Fruit fly (Drosophila melanogaster) whole organism, embryonic: Measurements from ENCODE around the gene mthl9.

Experiments used
- BEAF-32 ChIP-seq: fragments of 200-800 bp; sonication (Bioruptor generic); optimal IDR thresholded peaks from 3 replicates; lab custom pipeline; 2017; ENCODE audit warnings: missing biosample characterization, missing genetic modification characterization, mild to moderate bottlenecking, moderate library complexity, missing genetic modification reagents
- CG11560 ChIP-seq: fragments of 200-800 bp; sonication (Bioruptor generic); IDR thresholded peaks from 3 replicates; pipeline ENCODE4 v1.3.6; 2022; ENCODE audit warnings: missing biosample characterization, missing genetic modification characterization
- CG13287 ChIP-seq: fragments of 200-800 bp; sonication (Bioruptor generic); IDR thresholded peaks from 2 replicates; pipeline ENCODE4 v1.3.6; 2022; ENCODE audit warnings: missing biosample characterization, missing genetic modification characterization; ENCODE audit not compliant: partially characterized antibody
- CG31441 ChIP-seq: fragments of 200-800 bp; sonication (Bioruptor generic); IDR thresholded peaks from 2 replicates; pipeline ENCODE4 v1.3.6; 2022; ENCODE audit warnings: missing biosample characterization, missing genetic modification characterization
- CG3163 ChIP-seq: fragments of 200-800 bp; sonication (Bioruptor generic); optimal IDR thresholded peaks from 3 replicates; lab custom pipeline; 2016; ENCODE audit warnings: missing biosample characterization, missing genetic modification characterization
- CG34224 ChIP-seq: fragments of 200-800 bp; sonication (Bioruptor generic); IDR thresholded peaks from 3 replicates; pipeline ENCODE4 v1.3.6; 2022; ENCODE audit warnings: missing biosample characterization, missing genetic modification characterization; ENCODE audit not compliant: partially characterized antibody
- CG43689 ChIP-seq: fragments of 200-800 bp; sonication (Bioruptor generic); IDR thresholded peaks from 2 replicates; pipeline ENCODE4 v1.3.6; 2022; ENCODE audit warnings: missing biosample characterization, missing genetic modification characterization
- CG6765 ChIP-seq: fragments of 200-800 bp; sonication (Bioruptor generic); optimal IDR thresholded peaks from 3 replicates; lab custom pipeline; 2017; ENCODE audit warnings: missing biosample characterization, mild to moderate bottlenecking, missing genetic modification characterization
- CG8388 ChIP-seq: fragments of 200-800 bp; sonication (Bioruptor generic); optimal IDR thresholded peaks from 2 replicates; lab custom pipeline; 2019; ENCODE audit warnings: missing biosample characterization, mild to moderate bottlenecking, missing genetic modification characterization, moderate library complexity
- CG9932 ChIP-seq: fragments of 200-800 bp; sonication (Bioruptor generic); IDR thresholded peaks from 2 replicates; pipeline ENCODE4 v1.3.6; 2022; ENCODE audit warnings: missing biosample characterization, missing genetic modification characterization
- Dll ChIP-seq: fragments of 200-800 bp; sonication (Bioruptor generic); IDR thresholded peaks from 4 replicates; pipeline ENCODE4 v1.3.6; 2022; ENCODE audit warnings: missing biosample characterization, missing genetic modification characterization; ENCODE audit not compliant: partially characterized antibody
- Doc3 ChIP-seq: fragments of 200-800 bp; sonication (Bioruptor generic); IDR thresholded peaks from 3 replicates; pipeline ENCODE4 v1.3.6; 2022; ENCODE audit warnings: missing biosample characterization, missing genetic modification characterization; ENCODE audit not compliant: partially characterized antibody
- Dp ChIP-seq: fragments of 200-800 bp; sonication (Bioruptor generic); optimal IDR thresholded peaks from 2 replicates; lab custom pipeline; 2018; ENCODE audit warnings: missing biosample characterization, mild to moderate bottlenecking, missing genetic modification characterization, moderate library complexity
- E2f2 ChIP-seq: fragments of 200-800 bp; sonication (Bioruptor generic); IDR thresholded peaks from 2 replicates; pipeline ENCODE4 v1.3.6; 2022; ENCODE audit warnings: missing biosample characterization, missing genetic modification characterization
- HLH3B ChIP-seq: fragments of 200-800 bp; sonication (Bioruptor generic); IDR thresholded peaks from 2 replicates; pipeline ENCODE4 v1.3.6; 2022; ENCODE audit warnings: missing biosample characterization, missing genetic modification characterization
- Scr ChIP-seq: fragments of 200-800 bp; sonication (Bioruptor generic); IDR thresholded peaks from 2 replicates; pipeline ENCODE4 v1.3.6; 2022; ENCODE audit warnings: missing biosample characterization, missing genetic modification characterization; ENCODE audit not compliant: partially characterized antibody
- Sry-δ ChIP-seq: fragments of 200-800 bp; sonication (Bioruptor generic); optimal IDR thresholded peaks from 2 replicates; lab custom pipeline; 2016; ENCODE audit warnings: missing biosample characterization, missing genetic modification characterization
- Xbp1 ChIP-seq: fragments of 200-800 bp; sonication (Bioruptor generic); optimal IDR thresholded peaks from 3 replicates; lab custom pipeline; 2016; ENCODE audit warnings: missing biosample characterization, mild to moderate bottlenecking, missing genetic modification characterization
- amos ChIP-seq: fragments of 200-800 bp; sonication (Bioruptor generic); IDR thresholded peaks from 2 replicates; pipeline ENCODE4 v1.3.6; 2022; ENCODE audit warnings: missing biosample characterization, missing genetic modification characterization; ENCODE audit not compliant: partially characterized antibody
- bab2 ChIP-seq: fragments of 200-800 bp; sonication (Bioruptor generic); optimal IDR thresholded peaks from 2 replicates; lab custom pipeline; 2016; ENCODE audit warnings: missing biosample characterization, missing genetic modification characterization
- crc ChIP-seq: fragments of 200-800 bp; sonication (Bioruptor generic); optimal IDR thresholded peaks from 2 replicates; lab custom pipeline; 2016; ENCODE audit warnings: missing biosample characterization, missing genetic modification characterization
- en ChIP-seq: fragments of 200-800 bp; sonication (Bioruptor generic); optimal IDR thresholded peaks from 2 replicates; lab custom pipeline; 2016; ENCODE audit warnings: missing biosample characterization, missing genetic modification characterization
- ewg ChIP-seq: fragments of 200-800 bp; sonication (Bioruptor generic); optimal IDR thresholded peaks from 3 replicates; lab custom pipeline; 2017; ENCODE audit warnings: mild to moderate bottlenecking, missing biosample characterization, missing genetic modification reagents, missing genetic modification characterization
- ftz-f1 ChIP-seq: fragments of 200-800 bp; sonication (Bioruptor generic); optimal IDR thresholded peaks from 2 replicates; lab custom pipeline; 2016; ENCODE audit warnings: missing biosample characterization, missing genetic modification characterization
- gfzf ChIP-seq: fragments of 200-800 bp; sonication (Bioruptor generic); optimal IDR thresholded peaks from 2 replicates; lab custom pipeline; 2016; ENCODE audit warnings: missing biosample characterization, mild to moderate bottlenecking, missing genetic modification characterization, moderate library complexity
- hbn ChIP-seq: fragments of 200-800 bp; sonication (Bioruptor generic); IDR thresholded peaks from 2 replicates; pipeline ENCODE4 v1.3.6; 2022; ENCODE audit warnings: missing biosample characterization, missing genetic modification characterization; ENCODE audit not compliant: partially characterized antibody
- ken ChIP-seq: fragments of 200-800 bp; sonication (Bioruptor generic); IDR thresholded peaks from 3 replicates; pipeline ENCODE4 v1.3.6; 2022; ENCODE audit warnings: missing biosample characterization, missing genetic modification characterization
- knrl ChIP-seq: fragments of 200-800 bp; sonication (Bioruptor generic); IDR thresholded peaks from 3 replicates; pipeline ENCODE4 v1.3.6; 2022; ENCODE audit warnings: missing biosample characterization, missing genetic modification characterization; ENCODE audit not compliant: partially characterized antibody
- otp ChIP-seq: fragments of 200-800 bp; sonication (Bioruptor generic); IDR thresholded peaks from 3 replicates; pipeline ENCODE4, ENCODE4 v1.3.6; 2022; ENCODE audit warnings: missing biosample characterization, missing genetic modification characterization
- peb ChIP-seq: fragments of 200-800 bp; sonication (Bioruptor generic); IDR thresholded peaks from 2 replicates; pipeline ENCODE4 v1.3.6; 2022; ENCODE audit warnings: missing biosample characterization, missing genetic modification characterization
- pfk ChIP-seq: fragments of 200-800 bp; sonication (Bioruptor generic); optimal IDR thresholded peaks from 2 replicates; lab custom pipeline; 2018; ENCODE audit warnings: missing biosample characterization, mild to moderate bottlenecking, missing genetic modification characterization, moderate library complexity
- sens ChIP-seq: fragments of 200-800 bp; sonication (Bioruptor generic); peaks from one replicate; lab custom pipeline; 2016; ENCODE audit warnings: missing biosample characterization, missing genetic modification characterization
- shn ChIP-seq: fragments of 200-800 bp; sonication (Bioruptor generic); optimal IDR thresholded peaks from 3 replicates; lab custom pipeline; 2016; ENCODE audit warnings: missing biosample characterization, missing genetic modification characterization
- ssp ChIP-seq: fragments of 200-800 bp; sonication (Bioruptor generic); IDR thresholded peaks from 2 replicates; pipeline ENCODE4 v1.3.6; 2022; ENCODE audit warnings: missing biosample characterization, missing genetic modification characterization
- unc-4 ChIP-seq: fragments of 200-800 bp; sonication (Bioruptor generic); IDR thresholded peaks from 2 replicates; pipeline ENCODE4 v1.3.6; 2022; ENCODE audit warnings: missing biosample characterization, missing genetic modification characterization; ENCODE audit not compliant: partially characterized antibody

mthl9 gene

dm6 chr3L:361201-361600 lies 29.1 kb upstream of the mthl9 start, which contains the start of the genes Cdc5 and CG1233 (continued):
- TF ChIP-seq gfzf (peak; percentile 66), en (GFP tag; lab: Kevin White, UChicago) (no peak), CG11560 (tag; lab: Robert Waterston, UW) (no peak), bab2 (peak; percentile 56), knrl (GFP tag; lab: Robert Waterston, UW) (peak; percentile 66), ftz-f1 (GFP tag; lab: Kevin White, UChicago) (peak; percentile 40), CG9932 (peak; percentile 55), Xbp1 (GFP tag; lab: Kevin White, UChicago) (peak; percentile 55)

DNA sequence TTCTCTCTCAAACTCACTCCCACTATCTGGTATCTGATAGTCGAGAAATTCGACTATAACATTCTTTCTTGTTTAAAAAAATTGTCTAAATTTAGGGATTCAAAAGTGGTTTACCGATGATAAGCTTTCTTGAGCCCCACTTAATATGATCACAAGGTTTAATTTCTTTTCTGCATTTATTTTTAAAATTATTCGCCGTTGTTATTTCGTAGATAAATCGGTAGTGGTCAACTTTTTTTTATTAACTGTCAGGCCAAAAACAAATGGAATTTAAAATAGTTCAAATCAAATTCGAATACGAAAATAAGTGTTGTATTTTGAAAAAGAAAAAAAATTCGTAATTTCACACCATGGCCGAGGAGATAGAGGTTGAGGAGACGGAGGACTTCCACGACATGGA lies 25.6 kb upstream of the mthl9 start, which contains the start of gene Roc1b:
TSS of gene Roc1b (plus strand) at position 301 of the 400 bp plus-strand sequence.
- no peak for TF ChIP-seq CG43689 (GFP tag; lab: Robert Waterston, UW)
- TF ChIP-seq shn (GFP tag; lab: Kevin White, UChicago): no peak
- no peak for TF ChIP-seq crc (GFP tag; lab: Kevin White, UChicago)

DNA sequence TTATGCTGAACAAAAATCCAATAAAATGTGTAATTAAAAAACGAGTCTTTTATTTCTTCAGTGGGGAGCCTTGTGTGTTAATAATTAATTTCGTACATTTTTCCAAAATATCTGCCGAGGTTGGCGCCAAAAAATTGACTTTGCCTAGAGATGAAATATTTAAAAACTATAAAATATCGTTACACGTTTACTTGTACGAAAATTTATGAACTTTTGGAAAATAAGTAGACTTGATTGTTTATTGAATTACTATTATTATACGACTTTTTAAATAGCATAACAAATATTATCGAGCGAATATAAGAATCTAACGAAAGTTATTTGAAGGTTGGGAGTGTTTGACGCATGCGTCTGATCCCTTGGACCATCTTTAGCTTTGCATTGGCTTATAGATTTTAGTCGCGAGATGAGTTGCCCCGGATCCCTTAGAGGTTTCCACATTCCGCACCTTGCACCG lies 23.9 kb upstream of the mthl9 start, which contains the start of gene CG1231:
TSS of gene CG1231 (plus strand) at position 407 of the 457 bp plus-strand sequence.
- no peak for TF ChIP-seq CG8388
- TF ChIP-seq otp (GFP tag; lab: Robert Waterston, UW): no peak
- no peak for TF ChIP-seq CG6765 (GFP tag; lab: Kevin White, UChicago)
- TF ChIP-seq E2f2 (GFP tag; lab: Robert Waterston, UW): peak; percentile 57
- TF ChIP-seq BEAF-32 (GFP tag; lab: Kevin White, UChicago): peak; percentile 39
- no peak for TF ChIP-seq peb (GFP tag; lab: Robert Waterston, UW)
- no peak for TF ChIP-seq pfk (GFP tag; lab: Kevin White, UChicago)
- TF ChIP-seq amos (GFP tag; lab: Robert Waterston, UW): peak; percentile 16; the same call in 1 of the 2 replicates
- TF ChIP-seq unc-4: peak; percentile 60
- TF ChIP-seq ewg (GFP tag; lab: Kevin White, UChicago): peak; percentile 8
- peak; percentile 52 for TF ChIP-seq Scr
- TF ChIP-seq CG34224 (GFP tag; lab: Robert Waterston, UW): peak; percentile 20; the same call in 1 of the 3 replicates
- peak; percentile 46 for TF ChIP-seq sens (GFP tag; lab: Kevin White, UChicago)
- no peak for TF ChIP-seq ken (GFP tag; lab: Robert Waterston, UW)
- no peak for TF ChIP-seq ssp (GFP tag; lab: Robert Waterston, UW)
- no peak for TF ChIP-seq CG3163 (GFP tag; lab: Kevin White, UChicago)
- TF ChIP-seq Doc3 (GFP tag; lab: Robert Waterston, UW): peak; percentile 52; the same call in 1 of the 3 replicates
- no peak for TF ChIP-seq en (GFP tag; lab: Kevin White, UChicago)
- peak; percentile 58; the same call in 2 of the 4 replicates for TF ChIP-seq Dll (GFP tag; lab: Robert Waterston, UW)
- TF ChIP-seq CG13287 (GFP tag; lab: Robert Waterston, UW): peak; percentile 66
- no peak for TF ChIP-seq CG31441
- TF ChIP-seq Dp (GFP tag; lab: Kevin White, UChicago): peak; percentile 23
- TF ChIP-seq Sry-δ (GFP tag; lab: Kevin White, UChicago): peak; percentile 1
- no peak for TF ChIP-seq HLH3B (GFP tag; lab: Robert Waterston, UW)
- peak; percentile 27; the same call in 1 of the 2 replicates for TF ChIP-seq hbn (GFP tag; lab: Robert Waterston, UW)
- TF ChIP-seq, all 482 proteins: peak for 14
